Worm (Caenorhabditis elegans): ENCODE results near the gene uso-1.

DNA sequence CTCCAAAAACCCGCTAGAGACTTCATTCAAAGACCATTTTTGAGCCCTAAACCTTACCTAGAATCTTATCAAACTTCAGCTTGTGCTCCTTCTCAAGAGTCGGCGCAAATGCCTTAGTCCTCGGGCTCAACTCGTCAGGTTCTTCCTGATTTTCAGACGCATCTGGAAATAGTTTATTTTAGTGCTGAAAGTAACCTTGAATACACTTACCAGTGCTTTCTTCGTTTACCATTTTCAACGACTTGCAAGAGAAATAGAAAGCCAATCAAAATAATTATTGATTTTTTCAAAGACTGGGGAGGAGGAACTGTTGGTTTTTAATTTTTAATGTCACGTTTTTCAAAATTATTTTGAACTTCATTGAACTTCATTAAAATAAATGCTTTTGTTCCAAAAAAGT, 17.4 kb upstream of the uso-1 start, which contains the start of the genes ttbk-8.1 and Y38H8A.4:
- TF ChIP-seq ztf-11 (tag; optimal IDR thresholded peaks at IDR 0.05), result no peak
- no peak for TF ChIP-seq aly-2 (tag; optimal IDR thresholded peaks at IDR 0.05)

All from whole organism, L3 larva.